Fruit fly (Drosophila melanogaster): ENCODE results near the gene fz.

- no peak for TF ChIP-seq CG1620 (GFP tag; optimal IDR thresholded peaks at IDR 0.05)
- no peak for TF ChIP-seq cnc (optimal IDR thresholded peaks at IDR 0.05)
- TF ChIP-seq kay (GFP tag; ENCODE audit: borderline replicate concordance), result no peak
- no peak for TF ChIP-seq Mnt (GFP tag; optimal IDR thresholded peaks at IDR 0.05)
- TF ChIP-seq Crg-1 (GFP tag; optimal IDR thresholded peaks at IDR 0.05), result no peak
- no peak for TF ChIP-seq CG14711 (tag; optimal IDR thresholded peaks at IDR 0.05)
- no peak for TF ChIP-seq bab1 (GFP tag; optimal IDR thresholded peaks at IDR 0.05)
- TF ChIP-seq CG12768 (GFP tag; optimal IDR thresholded peaks at IDR 0.05), result no peak
Observed at dm6 chr3L:14346546-14346945, 72.4 kb downstream of the fz start.

Measured in whole organism, adult.